Fruit fly (Drosophila melanogaster): ENCODE measurements around the gene pns.

pns gene

dm6 chr3L:1549148-1549547 is 12.2 kb downstream of the pns start (continued):
- TF ChIP-seq wor (GFP tag; IDR thresholded peaks at IDR 0.05) (no peak), gsb-n (tag; optimal IDR thresholded peaks at IDR 0.05) (no peak), gfzf (GFP tag; optimal IDR thresholded peaks at IDR 0.05) (no peak), jigr1 (GFP tag; IDR thresholded peaks at IDR 0.05) (no peak), ken (GFP tag; IDR thresholded peaks at IDR 0.05) (no peak), CG18619 (GFP tag; optimal IDR thresholded peaks at IDR 0.05) (no peak), CG16863 (GFP tag; optimal IDR thresholded peaks at IDR 0.05) (no peak), lov (optimal IDR thresholded peaks at IDR 0.05) (no peak), lov (GFP tag; IDR thresholded peaks at IDR 0.05) (no peak), tgo (GFP tag; IDR thresholded peaks at IDR 0.05) (no peak; the same call in 2 of the 3 replicates), dmrt11E (tag; optimal IDR thresholded peaks at IDR 0.05) (no peak), Lim3 (GFP tag; IDR thresholded peaks at IDR 0.05) (no peak), CG11695 (GFP tag; IDR thresholded peaks at IDR 0.05) (no peak), crc (GFP tag; optimal IDR thresholded peaks at IDR 0.05) (no peak), Eip74EF (GFP tag; optimal IDR thresholded peaks at IDR 0.05) (no peak), esg (GFP tag; conservative IDR thresholded peaks at IDR 0.05) (no peak; the same call in 1 of the 2 replicates), pnt (GFP tag; optimal IDR thresholded peaks at IDR 0.05) (no peak), ara (GFP tag; IDR thresholded peaks at IDR 0.05) (peak; percentile 58; the same call in 1 of the 2 replicates), Awh (GFP tag; IDR thresholded peaks at IDR 0.05) (peak; percentile 12; the same call in 1 of the 2 replicates), CG11723 (GFP tag; optimal IDR thresholded peaks at IDR 0.05) (no peak), CG14050 (GFP tag; IDR thresholded peaks at IDR 0.05) (no peak), dpn (GFP tag; optimal IDR thresholded peaks at IDR 0.05) (no peak), CG13123 (GFP tag; optimal IDR thresholded peaks at IDR 0.05) (no peak), dmrt99B (tag; optimal IDR thresholded peaks at IDR 0.05) (peak; percentile 39), trh (GFP tag; optimal IDR thresholded peaks at IDR 0.05) (no peak), CG10147 (GFP tag; optimal IDR thresholded peaks at IDR 0.05) (no peak), CG12659 (GFP tag; optimal IDR thresholded peaks at IDR 0.05) (peak; percentile 27), CG14014 (GFP tag; IDR thresholded peaks at IDR 0.05) (peak; percentile 57; the same call in 1 of the 2 replicates), CG5180 (GFP tag; optimal IDR thresholded peaks at IDR 0.05) (no peak), B-H1 (GFP tag; IDR thresholded peaks at IDR 0.05) (peak; percentile 16; the same call in 1 of the 3 replicates), twi (tag; optimal IDR thresholded peaks at IDR 0.05) (peak; percentile 13), CG2889 (GFP tag; IDR thresholded peaks at IDR 0.05) (no peak), nau (GFP tag; optimal IDR thresholded peaks at IDR 0.05) (no peak), CG17361 (GFP tag; IDR thresholded peaks at IDR 0.05) (no peak), stwl (tag; optimal IDR thresholded peaks at IDR 0.05) (no peak), CG4854 (GFP tag; optimal IDR thresholded peaks at IDR 0.05) (no peak), gcm2 (GFP tag; optimal IDR thresholded peaks at IDR 0.05) (no peak), CG12744 (GFP tag; optimal IDR thresholded peaks at IDR 0.05) (no peak), ci (GFP tag; IDR thresholded peaks at IDR 0.05) (peak; percentile 47; the same call in 2 of the 3 replicates), Rx (GFP tag; IDR thresholded peaks at IDR 0.05) (no peak), Drgx (GFP tag; IDR thresholded peaks at IDR 0.05) (no peak), CG30431 (GFP tag; optimal IDR thresholded peaks at IDR 0.05) (no peak), CG14667 (GFP tag; IDR thresholded peaks at IDR 0.05) (no peak), sc (optimal IDR thresholded peaks at IDR 0.05) (no peak), sc (GFP tag; optimal IDR thresholded peaks at IDR 0.05) (no peak), CG31365 (tag; optimal IDR thresholded peaks at IDR 0.05) (no peak), salm (tag; optimal IDR thresholded peaks at IDR 0.05) (no peak), NFAT (GFP tag; IDR thresholded peaks at IDR 0.05) (peak; percentile 29), klu (GFP tag; IDR thresholded peaks at IDR 0.05) (no peak), trem (tag; optimal IDR thresholded peaks at IDR 0.05) (no peak), pan (optimal IDR thresholded peaks at IDR 0.05) (no peak), pan (GFP tag; optimal IDR thresholded peaks at IDR 0.05 in 1 of 2, IDR thresholded peaks at IDR 0.05 in 1 of 2) (no peak), CG6813 (GFP tag; optimal IDR thresholded peaks at IDR 0.05) (peak; percentile 32)

All from whole organism, embryonic.